Worm (Caenorhabditis elegans): ENCODE data around the gene K11D12.13.

DNA sequence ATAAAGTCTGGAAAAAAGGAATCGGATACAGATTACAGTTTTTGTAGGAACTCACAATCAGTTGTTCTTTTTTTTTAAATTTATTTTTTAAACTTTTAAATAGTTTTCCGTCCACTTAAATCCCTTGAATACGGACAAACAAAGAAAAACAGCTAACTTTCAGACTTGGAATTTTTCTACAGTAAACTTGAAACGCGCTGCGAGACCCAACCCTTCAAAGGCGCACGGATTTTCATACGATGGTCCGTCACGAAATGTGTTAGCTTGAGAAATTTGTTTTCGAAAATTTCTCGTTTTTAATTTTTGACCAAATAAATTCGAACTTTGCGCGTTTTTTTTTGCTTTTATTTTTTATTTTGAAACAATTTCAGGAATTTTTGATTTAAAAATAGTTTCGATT lies 13.4 kb downstream of the K11D12.13 start:
- no peak for TF ChIP-seq pqm-1 (tag; optimal IDR thresholded peaks at IDR 0.05)
- TF ChIP-seq pha-4 (tag; optimal IDR thresholded peaks at IDR 0.05): no peak
- no peak for TF ChIP-seq elt-2 (tag; optimal IDR thresholded peaks at IDR 0.05)
- no peak for TF ChIP-seq ceh-30 (tag; optimal IDR thresholded peaks at IDR 0.05)
- no peak for TF ChIP-seq odd-2 (tag; optimal IDR thresholded peaks at IDR 0.05)
- no peak for TF ChIP-seq ama-1 (optimal IDR thresholded peaks at IDR 0.05)
- TF ChIP-seq lim-6 (tag; optimal IDR thresholded peaks at IDR 0.05): no peak
- no peak for TF ChIP-seq hlh-13 (GFP tag; optimal IDR thresholded peaks at IDR 0.05)
- TF ChIP-seq fkh-6 (tag; optimal IDR thresholded peaks at IDR 0.05): no peak
- TF ChIP-seq tbx-2 (tag; optimal IDR thresholded peaks at IDR 0.05): no peak
- no peak for TF ChIP-seq ceh-18 (tag; optimal IDR thresholded peaks at IDR 0.05)

All from whole organism, late embryonic.